Fruit fly (Drosophila melanogaster) whole organism, embryonic: ENCODE data around the gene Vha100-2.
A peak's percentile ranks its signal among the peaks of the same experiment; 100 is the strongest.

Experiments
- Asciz ChIP-seq: fragments of 200-800 bp; sonication (Bioruptor generic); optimal IDR thresholded peaks from 2 replicates; lab custom pipeline; 2017; ENCODE audit warnings: missing biosample characterization, mild to moderate bottlenecking, missing genetic modification characterization, missing genetic modification reagents
- CG10267 ChIP-seq: fragments of 200-800 bp; sonication (Bioruptor generic); optimal IDR thresholded peaks from 2 replicates; lab custom pipeline; 2018; ENCODE audit warnings: missing biosample characterization, mild to moderate bottlenecking, missing genetic modification characterization, moderate library complexity
- CG11560 ChIP-seq: fragments of 200-800 bp; sonication (Bioruptor generic); IDR thresholded peaks from 3 replicates; pipeline ENCODE4 v1.3.6; 2022; ENCODE audit warnings: missing biosample characterization, missing genetic modification characterization
- CG12219 ChIP-seq: fragments of 200-800 bp; sonication (Bioruptor generic); optimal IDR thresholded peaks from 3 replicates; lab custom pipeline; 2018; ENCODE audit warnings: missing biosample characterization, mild to moderate bottlenecking, missing genetic modification characterization
- CG12942 ChIP-seq: fragments of 200-800 bp; sonication (Bioruptor generic); optimal IDR thresholded peaks from 3 replicates; lab custom pipeline; 2016; ENCODE audit warnings: missing biosample characterization, missing genetic modification characterization
- CG17359 ChIP-seq: fragments of 200-800 bp; sonication (Bioruptor generic); optimal IDR thresholded peaks from 3 replicates; lab custom pipeline; 2018; ENCODE audit warnings: missing biosample characterization, mild to moderate bottlenecking, missing genetic modification characterization, moderate library complexity
- CG2199 ChIP-seq: fragments of 200-800 bp; sonication (Bioruptor generic); IDR thresholded peaks from 3 replicates; pipeline ENCODE4 v1.3.6; 2022; ENCODE audit warnings: missing biosample characterization, missing genetic modification characterization
- CG30403 ChIP-seq: fragments of 200-800 bp; sonication (Bioruptor generic); optimal IDR thresholded peaks from 3 replicates; lab custom pipeline; 2016; ENCODE audit warnings: missing biosample characterization, missing genetic modification characterization
- CG31224 ChIP-seq: fragments of 200-800 bp; sonication (Bioruptor generic); IDR thresholded peaks from 2 replicates; pipeline ENCODE4 v1.3.6; 2022; ENCODE audit warnings: missing biosample characterization, missing genetic modification characterization
- CG32767 ChIP-seq: fragments of 200-800 bp; sonication (Bioruptor generic); IDR thresholded peaks from 2 replicates; pipeline ENCODE4 v1.3.6; 2022; ENCODE audit warnings: missing biosample characterization, missing genetic modification characterization
- CG32772 ChIP-seq: fragments of 200-800 bp; sonication (Bioruptor generic); IDR thresholded peaks from 2 replicates; pipeline ENCODE4 v1.3.6; 2022; ENCODE audit warnings: missing biosample characterization, missing genetic modification characterization
- CG6654 ChIP-seq: fragments of 200-800 bp; sonication (Bioruptor generic); optimal IDR thresholded peaks from 2 replicates; lab custom pipeline; 2017; ENCODE audit warnings: missing biosample characterization, mild to moderate bottlenecking, missing genetic modification characterization
- CG7372 ChIP-seq: fragments of 200-800 bp; sonication (Bioruptor generic); IDR thresholded peaks from 2 replicates; pipeline ENCODE4 v1.3.6; 2022; ENCODE audit warnings: missing biosample characterization, missing genetic modification characterization
- CG8359 ChIP-seq: fragments of 200-800 bp; sonication (Bioruptor generic); optimal IDR thresholded peaks from 2 replicates; lab custom pipeline; 2017; ENCODE audit warnings: missing biosample characterization, mild to moderate bottlenecking, missing genetic modification characterization, borderline replicate concordance
- CG9437 ChIP-seq: fragments of 200-800 bp; sonication (Bioruptor generic); optimal IDR thresholded peaks from 2 replicates; lab custom pipeline; 2018; ENCODE audit warnings: missing biosample characterization, mild to moderate bottlenecking, missing genetic modification characterization
- Doc2 ChIP-seq: fragments of 200-800 bp; sonication (Bioruptor generic); IDR thresholded peaks from 2 replicates; pipeline ENCODE4 v1.3.6; 2022; ENCODE audit warnings: missing biosample characterization, missing genetic modification characterization
- Fer3 ChIP-seq: fragments of 200-800 bp; sonication (Bioruptor generic); optimal IDR thresholded peaks from 2 replicates; lab custom pipeline; 2018; ENCODE audit warnings: missing biosample characterization, mild to moderate bottlenecking, missing genetic modification characterization, moderate library complexity
- Gsc ChIP-seq: fragments of 200-800 bp; sonication (Bioruptor generic); IDR thresholded peaks from 2 replicates; pipeline ENCODE4 v1.3.6; 2022; ENCODE audit warnings: missing biosample characterization, missing genetic modification characterization
- Hand ChIP-seq: fragments of 200-800 bp; sonication (Bioruptor generic); optimal IDR thresholded peaks from 2 replicates; lab custom pipeline; 2017; ENCODE audit warnings: mild to moderate bottlenecking, missing biosample characterization, missing genetic modification reagents, missing genetic modification characterization
- Hr78 ChIP-seq, 2 experiments: fragments of 200-800 bp in 1 of 2; fragments of >200 bp in 1 of 2; sonication (Bioruptor generic) in 1 of 2; optimal IDR thresholded peaks; 2 replicates each; lab custom pipeline; 2017 to 2019; ENCODE audit warnings: missing biosample characterization in 2 of 2, missing genetic modification characterization in 2 of 2, mild to moderate bottlenecking in 1 of 2, moderate library complexity in 1 of 2
- Nf-YC ChIP-seq: fragments of 200-800 bp; optimal IDR thresholded peaks from 3 replicates; lab custom pipeline; 2019; ENCODE audit warnings: missing biosample characterization, mild to moderate bottlenecking, missing genetic modification characterization, moderate library complexity
- Opbp ChIP-seq: fragments of 200-800 bp; sonication (Bioruptor generic); IDR thresholded peaks from 3 replicates; pipeline ENCODE4 v1.3.6; 2022; ENCODE audit warnings: missing biosample characterization, missing genetic modification characterization; ENCODE audit not compliant: partially characterized antibody
- Ptx1 ChIP-seq: fragments of 200-800 bp; sonication (Bioruptor generic); IDR thresholded peaks from 2 replicates; pipeline ENCODE4 v1.3.6; 2022; ENCODE audit warnings: missing biosample characterization, missing genetic modification characterization
- Usf ChIP-seq: fragments of 200-800 bp; sonication (Bioruptor generic); optimal IDR thresholded peaks from 2 replicates; lab custom pipeline; 2017; ENCODE audit warnings: missing genotype, missing biosample characterization, missing genetic modification characterization
- aop ChIP-seq: fragments of 200-800 bp; sonication (Bioruptor generic); IDR thresholded peaks from 2 replicates; pipeline ENCODE4 v1.3.6; 2022; ENCODE audit warnings: missing biosample characterization, missing genetic modification characterization
- az2 ChIP-seq: fragments of 200-800 bp; sonication (Bioruptor generic); optimal IDR thresholded peaks from 3 replicates; lab custom pipeline; 2016; ENCODE audit warnings: missing biosample characterization, missing genetic modification characterization
- disco-r ChIP-seq: fragments of 200-800 bp; sonication (Bioruptor generic); optimal IDR thresholded peaks from 2 replicates; lab custom pipeline; 2016; ENCODE audit warnings: missing biosample characterization, missing genetic modification characterization
- en ChIP-seq: fragments of 200-800 bp; sonication (Bioruptor generic); optimal IDR thresholded peaks from 2 replicates; lab custom pipeline; 2016; ENCODE audit warnings: missing biosample characterization, missing genetic modification characterization
- ewg ChIP-seq: fragments of 200-800 bp; sonication (Bioruptor generic); optimal IDR thresholded peaks from 3 replicates; lab custom pipeline; 2017; ENCODE audit warnings: mild to moderate bottlenecking, missing biosample characterization, missing genetic modification reagents, missing genetic modification characterization
- fd96Cb ChIP-seq: fragments of 200-800 bp; sonication (Bioruptor generic); optimal IDR thresholded peaks from 2 replicates; lab custom pipeline; 2018; ENCODE audit warnings: missing biosample characterization, mild to moderate bottlenecking, missing genetic modification characterization, moderate library complexity
- h ChIP-seq: fragments of >200 bp; optimal IDR thresholded peaks from 2 replicates; lab custom pipeline; 2017
- ham ChIP-seq: fragments of 200-800 bp; sonication (Bioruptor generic); IDR thresholded peaks from 2 replicates; pipeline ENCODE4 v1.3.6; 2022; ENCODE audit warnings: missing biosample characterization, missing genetic modification characterization
- hkb ChIP-seq, 2 experiments: fragments of 200-800 bp in 1 of 2; fragments of >200 bp in 1 of 2; sonication (Bioruptor generic) in 1 of 2; IDR thresholded peaks in 1 of 2; optimal IDR thresholded peaks in 1 of 2; 2 replicates each; pipeline versions ENCODE4 v1.3.6 to Lab custom; 2017 to 2022; ENCODE audit warnings: missing biosample characterization in 1 of 2, missing genetic modification characterization in 1 of 2
- inv ChIP-seq: fragments of 200-800 bp; sonication (Bioruptor generic); IDR thresholded peaks from 2 replicates; pipeline ENCODE4 v1.3.6; 2022; ENCODE audit warnings: missing biosample characterization, missing genetic modification characterization; ENCODE audit not compliant: partially characterized antibody
- luna ChIP-seq: fragments of 200-800 bp; sonication (Bioruptor generic); optimal IDR thresholded peaks from 2 replicates; lab custom pipeline; 2016; ENCODE audit warnings: missing biosample characterization, missing genetic modification characterization
- mld ChIP-seq: fragments of 200-800 bp; sonication (Bioruptor generic); IDR thresholded peaks from 3 replicates; pipeline ENCODE4 v1.3.6; 2022; ENCODE audit warnings: missing biosample characterization, missing genetic modification characterization; ENCODE audit not compliant: partially characterized antibody
- pita ChIP-seq: fragments of 200-800 bp; sonication (Bioruptor generic); optimal IDR thresholded peaks from 2 replicates; lab custom pipeline; 2017; ENCODE audit warnings: missing biosample characterization, mild to moderate bottlenecking, missing genetic modification characterization
- ro ChIP-seq: fragments of 200-800 bp; sonication (Bioruptor generic); IDR thresholded peaks from 2 replicates; pipeline ENCODE4 v1.3.6; 2022; ENCODE audit warnings: missing biosample characterization, missing genetic modification characterization
- slou ChIP-seq: fragments of 200-800 bp; sonication (Bioruptor generic); optimal IDR thresholded peaks from 3 replicates; lab custom pipeline; 2016; ENCODE audit warnings: missing biosample characterization, missing genetic modification characterization
- sqz ChIP-seq: fragments of 200-800 bp; sonication (Bioruptor generic); optimal IDR thresholded peaks from 3 replicates; lab custom pipeline; 2018; ENCODE audit warnings: missing biosample characterization, mild to moderate bottlenecking, missing genetic modification characterization
- stwl ChIP-seq: fragments of 200-800 bp; sonication (Bioruptor generic); optimal IDR thresholded peaks from 3 replicates; lab custom pipeline; 2018; ENCODE audit warnings: missing biosample characterization, mild to moderate bottlenecking, missing genetic modification characterization, moderate library complexity
- tll ChIP-seq, 2 experiments: fragments of 200-800 bp in 1 of 2; fragments of >200 bp in 1 of 2; sonication (Bioruptor generic) in 1 of 2; optimal IDR thresholded peaks; 2 replicates each; lab custom pipeline; 2017 to 2019; ENCODE audit warnings: missing biosample characterization in 2 of 2, missing genetic modification characterization in 2 of 2, mild to moderate bottlenecking in 1 of 2, moderate library complexity in 1 of 2
- toy ChIP-seq: fragments of 200-800 bp; sonication (Bioruptor generic); IDR thresholded peaks from 2 replicates; pipeline ENCODE4 v1.3.6; 2022; ENCODE audit warnings: missing biosample characterization, missing genetic modification characterization
- usp ChIP-seq: fragments of >200 bp; optimal IDR thresholded peaks from 2 replicates; lab custom pipeline; 2017; ENCODE audit warnings: missing biosample characterization, missing genetic modification characterization

The Vha100-2 gene

dm6 chr3R:18396801-18397604 is 2.0 kb downstream of the Vha100-2 start, which contains the start of gene Vti1b (continued):
- TF ChIP-seq az2 (GFP tag; lab: Kevin White, UChicago) = peak; percentile 96
- peak; percentile 57; the same call in 1 of the 2 replicates for TF ChIP-seq ro (GFP tag; lab: Robert Waterston, UW)
- peak; percentile 93 for TF ChIP-seq Fer3 (tag; lab: Kevin White, UChicago)
- peak; percentile 81 for TF ChIP-seq CG6654
- peak; percentile 48 for TF ChIP-seq sqz (GFP tag; lab: Kevin White, UChicago)
- peak; percentile 76 for TF ChIP-seq Nf-YC (tag; lab: Kevin White, UChicago)
- 0 out of 2 replicates have a peak, but pooled peaks have one; percentile 32 for TF ChIP-seq Doc2 (GFP tag; lab: Robert Waterston, UW)
- TF ChIP-seq CG32772 (GFP tag; lab: Robert Waterston, UW) = peak; percentile 91
- peak; percentile 90 for TF ChIP-seq CG10267 (tag; lab: Kevin White, UChicago)
- TF ChIP-seq CG7372 (GFP tag; lab: Robert Waterston, UW) = peak; percentile 83
- TF ChIP-seq usp (GFP tag; lab: Kevin White, UChicago) = no peak
- TF ChIP-seq CG2199 (GFP tag; lab: Robert Waterston, UW) = peak; percentile 71
- TF ChIP-seq CG9437 = peak; percentile 81
- peak; percentile 77 for TF ChIP-seq toy (GFP tag; lab: Robert Waterston, UW)
- peak; percentile 70 for TF ChIP-seq ham (GFP tag; lab: Robert Waterston, UW)
- TF ChIP-seq CG12942 = peak; percentile 90
- peak; percentile 82 for TF ChIP-seq Hand (GFP tag; lab: Kevin White, UChicago)
- TF ChIP-seq mld (GFP tag; lab: Robert Waterston, UW) = no peak
- peak; percentile 95 for TF ChIP-seq fd96Cb (tag; lab: Kevin White, UChicago)
- TF ChIP-seq pita = no peak
- peak; percentile 92 for TF ChIP-seq CG12219 (GFP tag; lab: Kevin White, UChicago)
- TF ChIP-seq stwl (tag; lab: Kevin White, UChicago) = peak; percentile 47
- TF ChIP-seq en = peak; percentile 88
- TF ChIP-seq CG17359 (tag; lab: Kevin White, UChicago) = peak; percentile 97
- TF ChIP-seq CG11560 (tag; lab: Robert Waterston, UW) = peak; percentile 75; the same call in 2 of the 3 replicates
- TF ChIP-seq ewg (GFP tag; lab: Kevin White, UChicago) = peak; percentile 89
- TF ChIP-seq hkb (optimal IDR thresholded peaks at IDR 0.05; lab: Kevin White, UChicago) = no peak
- peak; percentile 91 for TF ChIP-seq hkb (GFP tag; IDR thresholded peaks at IDR 0.05; lab: Robert Waterston, UW)
- TF ChIP-seq disco-r = peak; percentile 84
- TF ChIP-seq Usf (GFP tag; lab: Kevin White, UChicago) = peak; percentile 83
- TF ChIP-seq CG32767 (GFP tag; lab: Robert Waterston, UW) = peak; percentile 92
- TF ChIP-seq slou (GFP tag; lab: Kevin White, UChicago) = peak; percentile 72
- TF ChIP-seq Ptx1 (GFP tag; lab: Robert Waterston, UW) = peak; percentile 97
- TF ChIP-seq h = no peak
- TF ChIP-seq luna = peak; percentile 81
- peak in 1 of 2 experiments; percentile 89 for TF ChIP-seq Hr78 (GFP tag; optimal IDR thresholded peaks at IDR 0.05; lab: Kevin White, UChicago)
- TF ChIP-seq CG31224 (GFP tag; lab: Robert Waterston, UW) = peak; percentile 84
- TF ChIP-seq Asciz (GFP tag; lab: Kevin White, UChicago) = peak; percentile 90
- no peak for TF ChIP-seq Opbp (GFP tag; lab: Robert Waterston, UW)
- TF ChIP-seq tll (GFP tag; optimal IDR thresholded peaks at IDR 0.05; lab: Kevin White, UChicago) = no peak
- no peak for TF ChIP-seq inv (GFP tag; lab: Robert Waterston, UW)
- TF ChIP-seq CG30403 (GFP tag; lab: Kevin White, UChicago) = peak; percentile 95
- TF ChIP-seq aop = peak; percentile 89
- TF ChIP-seq Gsc (GFP tag; lab: Robert Waterston, UW) = peak; percentile 82
- TF ChIP-seq CG8359 = peak; percentile 84
